Fruit fly (Drosophila melanogaster) whole organism, embryonic: ENCODE data around the gene kdn.
A peak's percentile ranks its signal among the peaks of the same experiment; 100 is the strongest.

Source experiments
- Aef1 ChIP-seq: fragments of 200-800 bp; sonication (Bioruptor generic); IDR thresholded peaks from 3 replicates; pipeline ENCODE4 v1.3.6; 2022; ENCODE audit warnings: missing biosample characterization, missing genetic modification characterization
- Asciz ChIP-seq: fragments of 200-800 bp; sonication (Bioruptor generic); optimal IDR thresholded peaks from 2 replicates; lab custom pipeline; 2017; ENCODE audit warnings: missing biosample characterization, mild to moderate bottlenecking, missing genetic modification characterization, missing genetic modification reagents
- CG1024 ChIP-seq: fragments of 200-800 bp; sonication (Bioruptor generic); IDR thresholded peaks from 2 replicates; pipeline ENCODE4 v1.3.6; 2022; ENCODE audit warnings: missing biosample characterization, missing genetic modification characterization
- CG10267 ChIP-seq: fragments of 200-800 bp; sonication (Bioruptor generic); optimal IDR thresholded peaks from 2 replicates; lab custom pipeline; 2018; ENCODE audit warnings: missing biosample characterization, mild to moderate bottlenecking, missing genetic modification characterization, moderate library complexity
- CG11695 ChIP-seq: fragments of 200-800 bp; sonication (Bioruptor generic); IDR thresholded peaks from 3 replicates; pipeline ENCODE4 v1.3.6; 2022; ENCODE audit warnings: missing biosample characterization, missing genetic modification characterization
- CG12155 ChIP-seq: fragments of 200-800 bp; sonication (Bioruptor generic); optimal IDR thresholded peaks from 3 replicates; lab custom pipeline; 2016; ENCODE audit warnings: missing biosample characterization, missing genetic modification characterization
- CG12236 ChIP-seq: fragments of 200-800 bp; sonication (Bioruptor generic); optimal IDR thresholded peaks from 2 replicates; lab custom pipeline; 2016; ENCODE audit warnings: missing biosample characterization, missing genetic modification characterization
- CG13775 ChIP-seq: fragments of 200-800 bp; sonication (Bioruptor generic); optimal IDR thresholded peaks from 3 replicates; lab custom pipeline; 2017; ENCODE audit warnings: missing biosample characterization, mild to moderate bottlenecking, missing genetic modification characterization
- CG14860 ChIP-seq: fragments of 200-800 bp; sonication (Bioruptor generic); IDR thresholded peaks from 3 replicates; pipeline ENCODE4 v1.3.6; 2022; ENCODE audit warnings: missing biosample characterization, missing genetic modification characterization; ENCODE audit not compliant: partially characterized antibody
- CG16779 ChIP-seq: fragments of 200-800 bp; sonication (Bioruptor generic); IDR thresholded peaks from 2 replicates; pipeline ENCODE4 v1.3.6; 2022; ENCODE audit warnings: missing biosample characterization, missing genetic modification characterization
- CG17328 ChIP-seq: fragments of 200-800 bp; sonication (Bioruptor generic); IDR thresholded peaks from 2 replicates; pipeline ENCODE4 v1.3.6; 2022; ENCODE audit warnings: missing biosample characterization, missing genetic modification characterization
- CG17912 ChIP-seq: fragments of 200-800 bp; sonication (Bioruptor generic); optimal IDR thresholded peaks from 2 replicates; lab custom pipeline; 2018; ENCODE audit warnings: missing biosample characterization, mild to moderate bottlenecking, missing genetic modification characterization
- CG1832 ChIP-seq: fragments of 200-800 bp; sonication (Bioruptor generic); optimal IDR thresholded peaks from 2 replicates; lab custom pipeline; 2017; ENCODE audit warnings: missing biosample characterization, mild to moderate bottlenecking, missing genetic modification characterization, inconsistent platforms
- CG18599 ChIP-seq: fragments of 200-800 bp; sonication (Bioruptor generic); optimal IDR thresholded peaks from 3 replicates; lab custom pipeline; 2017; ENCODE audit warnings: missing biosample characterization, missing genetic modification characterization, mild to moderate bottlenecking, moderate library complexity, missing genetic modification reagents
- CG2875 ChIP-seq: fragments of 200-800 bp; sonication (Bioruptor generic); optimal IDR thresholded peaks from 2 replicates; lab custom pipeline; 2017; ENCODE audit warnings: missing biosample characterization, mild to moderate bottlenecking, missing genetic modification characterization, missing genetic modification reagents
- CG30020 ChIP-seq: fragments of 200-800 bp; optimal IDR thresholded peaks from 2 replicates; lab custom pipeline; 2019; ENCODE audit warnings: missing biosample characterization, mild to moderate bottlenecking, missing genetic modification characterization, moderate library complexity
- CG30403 ChIP-seq: fragments of 200-800 bp; sonication (Bioruptor generic); optimal IDR thresholded peaks from 3 replicates; lab custom pipeline; 2016; ENCODE audit warnings: missing biosample characterization, missing genetic modification characterization
- CG30431 ChIP-seq: fragments of 200-800 bp; sonication (Bioruptor generic); optimal IDR thresholded peaks from 2 replicates; lab custom pipeline; 2017; ENCODE audit warnings: missing biosample characterization, missing genetic modification characterization
- CG31388 ChIP-seq: fragments of 200-800 bp; sonication (Bioruptor generic); optimal IDR thresholded peaks from 2 replicates; lab custom pipeline; 2016; ENCODE audit warnings: missing biosample characterization, missing genetic modification characterization
- CG4282 ChIP-seq: fragments of 200-800 bp; sonication (Bioruptor generic); optimal IDR thresholded peaks from 2 replicates; lab custom pipeline; 2016; ENCODE audit warnings: missing biosample characterization, missing genetic modification characterization
- CG4404 ChIP-seq: fragments of 200-800 bp; sonication (Bioruptor generic); IDR thresholded peaks from 2 replicates; pipeline ENCODE4 v1.3.6; 2022; ENCODE audit warnings: missing biosample characterization, missing genetic modification characterization
- CG4707 ChIP-seq: fragments of 200-800 bp; sonication (Bioruptor generic); optimal IDR thresholded peaks from 2 replicates; lab custom pipeline; 2018; ENCODE audit warnings: missing biosample characterization, mild to moderate bottlenecking, missing genetic modification characterization, moderate library complexity
- CG4730 ChIP-seq: fragments of 200-800 bp; sonication (Bioruptor generic); IDR thresholded peaks from 2 replicates; pipeline ENCODE4 v1.3.6; 2022; ENCODE audit warnings: missing biosample characterization, missing genetic modification characterization
- CrebB ChIP-seq: fragments of 200-800 bp; sonication (Bioruptor generic); optimal IDR thresholded peaks from 3 replicates; lab custom pipeline; 2018; ENCODE audit warnings: missing biosample characterization, mild to moderate bottlenecking, missing genetic modification characterization
- Drgx ChIP-seq: fragments of 200-800 bp; sonication (Bioruptor generic); IDR thresholded peaks from 2 replicates; pipeline ENCODE4 v1.3.6; 2022; ENCODE audit warnings: missing biosample characterization, missing genetic modification characterization
- NC2α ChIP-seq: fragments of 200-800 bp; sonication (Bioruptor generic); optimal IDR thresholded peaks from 2 replicates; lab custom pipeline; 2016; ENCODE audit warnings: missing biosample characterization, missing genetic modification characterization
- Nf-YA ChIP-seq: fragments of 200-800 bp; sonication (Bioruptor generic); IDR thresholded peaks from 2 replicates; pipeline ENCODE4 v1.3.6; 2022; ENCODE audit warnings: missing biosample characterization, missing genetic modification characterization
- Poxn ChIP-seq: fragments of 200-800 bp; sonication (Bioruptor generic); IDR thresholded peaks from 2 replicates; pipeline ENCODE4 v1.3.6; 2022; ENCODE audit warnings: missing biosample characterization, missing genetic modification characterization
- Ravus ChIP-seq: fragments of 200-800 bp; sonication (Bioruptor generic); IDR thresholded peaks from 2 replicates; pipeline ENCODE4 v1.3.6; 2022; ENCODE audit warnings: missing biosample characterization, missing genetic modification characterization
- Rx ChIP-seq: fragments of 200-800 bp; sonication (Bioruptor generic); IDR thresholded peaks from 2 replicates; pipeline ENCODE4 v1.3.6; 2022; ENCODE audit warnings: missing biosample characterization, missing genetic modification characterization
- Side ChIP-seq: fragments of 200-800 bp; sonication (Bioruptor generic); optimal IDR thresholded peaks from 2 replicates; lab custom pipeline; 2016; ENCODE audit warnings: missing biosample characterization, missing genetic modification characterization
- Sin3A ChIP-seq: fragments of >200 bp; optimal IDR thresholded peaks from 2 replicates; lab custom pipeline; 2018
- ab ChIP-seq: fragments of 200-800 bp; sonication (Bioruptor generic); optimal IDR thresholded peaks from 2 replicates; lab custom pipeline; 2016; ENCODE audit warnings: missing biosample characterization, missing genetic modification characterization
- aop ChIP-seq: fragments of 200-800 bp; sonication (Bioruptor generic); IDR thresholded peaks from 2 replicates; pipeline ENCODE4 v1.3.6; 2022; ENCODE audit warnings: missing biosample characterization, missing genetic modification characterization
- bowl ChIP-seq: fragments of 200-800 bp; sonication (Bioruptor generic); IDR thresholded peaks from 2 replicates; pipeline ENCODE4 v1.3.6; 2022; ENCODE audit warnings: missing biosample characterization, missing genetic modification characterization
- br ChIP-seq: fragments of >200 bp; optimal IDR thresholded peaks from 2 replicates; lab custom pipeline; 2017
- chif ChIP-seq, 2 experiments: fragments of 200-800 bp; sonication (Bioruptor generic); optimal IDR thresholded peaks; 3 replicates each; lab custom pipeline; 2016; ENCODE audit warnings: missing biosample characterization in 2 of 2, missing genetic modification characterization in 2 of 2
- chn ChIP-seq: fragments of 200-800 bp; sonication (Bioruptor generic); optimal IDR thresholded peaks from 2 replicates; lab custom pipeline; 2016; ENCODE audit warnings: missing biosample characterization, missing genetic modification characterization
- ci ChIP-seq: fragments of 200-800 bp; sonication (Bioruptor generic); IDR thresholded peaks from 3 replicates; pipeline ENCODE4 v1.3.6; 2022; ENCODE audit warnings: missing biosample characterization, missing genetic modification characterization
- danr ChIP-seq: fragments of 200-800 bp; sonication (Bioruptor generic); IDR thresholded peaks from 2 replicates; pipeline ENCODE4 v1.3.6; 2022; ENCODE audit warnings: missing biosample characterization, missing genetic modification characterization
- ind ChIP-seq: fragments of 200-800 bp; sonication (Bioruptor generic); optimal IDR thresholded peaks from 3 replicates; lab custom pipeline; 2016; ENCODE audit warnings: missing biosample characterization, missing genetic modification characterization
- jing ChIP-seq: fragments of 200-800 bp; sonication (Bioruptor generic); optimal IDR thresholded peaks from 2 replicates; lab custom pipeline; 2018; ENCODE audit warnings: missing biosample characterization, mild to moderate bottlenecking, missing genetic modification characterization
- jumu ChIP-seq: fragments of 200-800 bp; sonication (Bioruptor generic); optimal IDR thresholded peaks from 3 replicates; lab custom pipeline; 2016; ENCODE audit warnings: missing biosample characterization, missing genetic modification characterization
- kah ChIP-seq: fragments of 200-800 bp; sonication (Bioruptor generic); optimal IDR thresholded peaks from 2 replicates; lab custom pipeline; 2018; ENCODE audit warnings: missing biosample characterization, mild to moderate bottlenecking, missing genetic modification characterization
- kni ChIP-seq: fragments of 200-800 bp; sonication (Bioruptor generic); optimal IDR thresholded peaks from 3 replicates; lab custom pipeline; 2017; ENCODE audit warnings: mild to moderate bottlenecking, missing biosample characterization, missing genetic modification reagents, missing genetic modification characterization
- mld ChIP-seq: fragments of 200-800 bp; sonication (Bioruptor generic); IDR thresholded peaks from 3 replicates; pipeline ENCODE4 v1.3.6; 2022; ENCODE audit warnings: missing biosample characterization, missing genetic modification characterization; ENCODE audit not compliant: partially characterized antibody
- pita ChIP-seq: fragments of 200-800 bp; sonication (Bioruptor generic); optimal IDR thresholded peaks from 2 replicates; lab custom pipeline; 2017; ENCODE audit warnings: missing biosample characterization, mild to moderate bottlenecking, missing genetic modification characterization
- pros ChIP-seq: fragments of 200-800 bp; sonication (Bioruptor generic); optimal IDR thresholded peaks from 3 replicates; lab custom pipeline; 2019; ENCODE audit warnings: missing biosample characterization, mild to moderate bottlenecking, missing genetic modification characterization, moderate library complexity
- scrt ChIP-seq: fragments of 200-800 bp; sonication (Bioruptor generic); optimal IDR thresholded peaks from 2 replicates; lab custom pipeline; 2018; ENCODE audit warnings: missing biosample characterization, mild to moderate bottlenecking, missing genetic modification characterization, moderate library complexity
- shn ChIP-seq: fragments of 200-800 bp; sonication (Bioruptor generic); optimal IDR thresholded peaks from 3 replicates; lab custom pipeline; 2016; ENCODE audit warnings: missing biosample characterization, missing genetic modification characterization
- ssp ChIP-seq: fragments of 200-800 bp; sonication (Bioruptor generic); IDR thresholded peaks from 2 replicates; pipeline ENCODE4 v1.3.6; 2022; ENCODE audit warnings: missing biosample characterization, missing genetic modification characterization
- ttk ChIP-seq: fragments of 200-800 bp; sonication (Bioruptor generic); IDR thresholded peaks from 2 replicates; pipeline ENCODE4 v2.1.2; 2022; ENCODE audit warnings: missing biosample characterization, missing genetic modification characterization
- wek ChIP-seq: fragments of 200-800 bp; sonication (Bioruptor generic); optimal IDR thresholded peaks from 3 replicates; lab custom pipeline; 2018; ENCODE audit warnings: missing biosample characterization, mild to moderate bottlenecking, missing genetic modification characterization, moderate library complexity

kdn gene

DNA sequence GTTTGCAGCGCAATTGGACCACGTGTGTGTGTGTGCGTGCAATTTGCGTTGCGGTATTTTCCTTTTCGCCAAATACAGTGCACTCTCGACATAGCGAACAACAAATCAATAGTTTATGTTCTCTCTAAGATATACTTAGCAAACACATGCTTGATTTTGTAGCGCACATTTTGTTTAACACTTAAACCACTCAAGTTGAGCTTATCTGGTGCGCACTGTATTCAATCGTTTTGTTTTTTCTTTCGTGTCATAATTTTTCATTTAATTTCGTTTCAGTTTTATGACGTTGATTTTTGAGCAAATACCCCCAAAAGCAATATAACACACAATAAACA lies 15.9 kb downstream of the kdn start (continued):
- peak; percentile 65 for TF ChIP-seq ab (GFP tag; lab: Kevin White, UChicago)
- TF ChIP-seq Poxn (GFP tag; lab: Robert Waterston, UW), result peak; percentile 74
- TF ChIP-seq CG30020 (tag; lab: Kevin White, UChicago), result no peak
- no peak for TF ChIP-seq CG14860 (GFP tag; lab: Robert Waterston, UW)
- TF ChIP-seq mld (GFP tag; lab: Robert Waterston, UW), result no peak
- peak; percentile 68 to 81 for TF ChIP-seq chif (GFP tag; optimal IDR thresholded peaks at IDR 0.05; lab: Kevin White, UChicago)
- TF ChIP-seq kni, result peak; percentile 11
- TF ChIP-seq Asciz (GFP tag; lab: Kevin White, UChicago), result peak; percentile 55
- peak; percentile 72 for TF ChIP-seq CrebB (tag; lab: Kevin White, UChicago)
- no peak for TF ChIP-seq Sin3A
- TF ChIP-seq ttk (GFP tag; lab: Robert Waterston, UW), result peak; percentile 89
- TF ChIP-seq Drgx, result peak; percentile 96
- TF ChIP-seq CG31388 (GFP tag; lab: Kevin White, UChicago), result peak; percentile 14
- peak; percentile 92 for TF ChIP-seq CG18599 (GFP tag; lab: Kevin White, UChicago)
- no peak for TF ChIP-seq CG1832 (GFP tag; lab: Kevin White, UChicago)
- TF ChIP-seq jumu, result peak; percentile 75
- TF ChIP-seq CG17912, result no peak
- TF ChIP-seq NC2α (GFP tag; lab: Kevin White, UChicago), result peak; percentile 16
- peak; percentile 46 for TF ChIP-seq CG2875 (GFP tag; lab: Kevin White, UChicago)
- peak; percentile 81 for TF ChIP-seq CG30403
- peak; percentile 85 for TF ChIP-seq CG12155 (GFP tag; lab: Kevin White, UChicago)
- peak; percentile 61 for TF ChIP-seq CG12236 (GFP tag; lab: Kevin White, UChicago)
- TF ChIP-seq CG4404, result peak; percentile 72
- TF ChIP-seq Ravus (GFP tag; lab: Robert Waterston, UW), result peak; percentile 77
- TF ChIP-seq ssp (GFP tag; lab: Robert Waterston, UW), result peak; percentile 70
- TF ChIP-seq CG4730 (GFP tag; lab: Robert Waterston, UW), result peak; percentile 84
- peak; percentile 85 for TF ChIP-seq Side (GFP tag; lab: Kevin White, UChicago)
- peak; percentile 51 for TF ChIP-seq CG10267 (tag; lab: Kevin White, UChicago)
- peak; percentile 45 for TF ChIP-seq CG30431 (GFP tag; lab: Kevin White, UChicago)
- TF ChIP-seq Nf-YA, result peak; percentile 75
- peak; percentile 77 for TF ChIP-seq danr (GFP tag; lab: Robert Waterston, UW)
- TF ChIP-seq pita, result no peak
- peak; percentile 93 for TF ChIP-seq ci (GFP tag; lab: Robert Waterston, UW)
- peak; percentile 54 for TF ChIP-seq kah (GFP tag; lab: Kevin White, UChicago)
- peak; percentile 75 for TF ChIP-seq CG13775 (GFP tag; lab: Kevin White, UChicago)
- TF ChIP-seq chn (GFP tag; lab: Kevin White, UChicago), result peak; percentile 73
- TF ChIP-seq CG16779 (GFP tag; lab: Robert Waterston, UW), result peak; percentile 83
- TF ChIP-seq jing (GFP tag; lab: Kevin White, UChicago), result peak; percentile 70
- TF ChIP-seq Aef1 (GFP tag; lab: Robert Waterston, UW), result peak; percentile 92
- TF ChIP-seq CG1024 (GFP tag; lab: Robert Waterston, UW), result peak; percentile 78
- TF ChIP-seq br (lab: Kevin White, UChicago), result no peak
- TF ChIP-seq CG4282 (GFP tag; lab: Kevin White, UChicago), result peak; percentile 49
- TF ChIP-seq pros (GFP tag; lab: Kevin White, UChicago), result no peak
- TF ChIP-seq CG4707 (GFP tag; lab: Kevin White, UChicago), result peak; percentile 42
- TF ChIP-seq Rx (GFP tag; lab: Robert Waterston, UW), result peak; percentile 85
- TF ChIP-seq aop (GFP tag; lab: Robert Waterston, UW), result peak; percentile 69
- TF ChIP-seq CG17328 (GFP tag; lab: Robert Waterston, UW), result peak; percentile 85
- peak; percentile 88 for TF ChIP-seq CG11695
- peak; percentile 70 for TF ChIP-seq scrt (GFP tag; lab: Kevin White, UChicago)
- TF ChIP-seq bowl (GFP tag; lab: Robert Waterston, UW), result peak; percentile 77
- peak; percentile 69 for TF ChIP-seq shn
- TF ChIP-seq wek (GFP tag; lab: Kevin White, UChicago), result peak; percentile 51
- TF ChIP-seq ind, result peak; percentile 88
